Worm (Caenorhabditis elegans) whole organism, mixed stage, embryonic: ENCODE data around the gene T28A8.8.

ENCODE experiments used
- M03D4.4 ChIP-seq: sonication (generic microtip); optimal IDR thresholded peaks from 2 replicates; lab custom pipeline; 2017; ENCODE audit warnings: mild to moderate bottlenecking, missing genetic modification characterization, missing compliant biosample characterization
- bed-3 ChIP-seq: fragments of 200-800 bp; sonication (Bioruptor generic); optimal IDR thresholded peaks from 3 replicates; lab custom pipeline; 2018; ENCODE audit warnings: mild to moderate bottlenecking, missing genetic modification characterization, moderate library complexity, missing compliant biosample characterization
- blmp-1 ChIP-seq: fragments of 150-350 bp; optimal IDR thresholded peaks from 2 replicates; lab custom pipeline; 2014; ENCODE audit warnings: missing biosample characterization, missing genetic modification characterization
- ceh-39 ChIP-seq: fragments of 150-350 bp; optimal IDR thresholded peaks from 2 replicates; lab custom pipeline; 2014; ENCODE audit warnings: missing biosample characterization, missing genetic modification characterization
- ceh-43 ChIP-seq: fragments of 200-800 bp; sonication (Bioruptor generic); optimal IDR thresholded peaks from 2 replicates; lab custom pipeline; 2018; ENCODE audit warnings: mild to moderate bottlenecking, missing genetic modification characterization, moderate library complexity, missing compliant biosample characterization
- ceh-83 ChIP-seq: fragments of 200-800 bp; sonication (Bioruptor generic); optimal IDR thresholded peaks from 2 replicates; lab custom pipeline; 2018; ENCODE audit warnings: mild to moderate bottlenecking, missing genetic modification characterization, missing compliant biosample characterization
- ces-1 ChIP-seq: fragments of 150-350 bp; optimal IDR thresholded peaks from 2 replicates; lab custom pipeline; 2014; ENCODE audit warnings: missing biosample characterization, missing genetic modification reagents, missing genetic modification characterization
- cnd-1 ChIP-seq: fragments of 200-800 bp; sonication (Bioruptor generic); optimal IDR thresholded peaks from 2 replicates; lab custom pipeline; 2018; ENCODE audit warnings: mild to moderate bottlenecking, missing genetic modification characterization, missing compliant biosample characterization
- drap-1 ChIP-seq: fragments of 200-800 bp; sonication (Bioruptor generic); optimal IDR thresholded peaks from 3 replicates; lab custom pipeline; 2018; ENCODE audit warnings: mild to moderate bottlenecking, missing genetic modification characterization, missing compliant biosample characterization
- elt-1 ChIP-seq: sonication (generic microtip); optimal IDR thresholded peaks from 2 replicates; lab custom pipeline; 2017; ENCODE audit warnings: missing genetic modification characterization, mild to moderate bottlenecking, missing compliant biosample characterization, antibody characterized with exemption, moderate library complexity, borderline replicate concordance; ENCODE audit not compliant: insufficient read depth
- elt-3 ChIP-seq: fragments of 150-350 bp; optimal IDR thresholded peaks from 2 replicates; lab custom pipeline; 2014; ENCODE audit warnings: missing biosample characterization, missing genetic modification characterization
- ham-2 ChIP-seq: fragments of 200-800 bp; sonication (Bioruptor generic); optimal IDR thresholded peaks from 2 replicates; lab custom pipeline; 2018; ENCODE audit warnings: mild to moderate bottlenecking, missing genetic modification characterization, missing compliant biosample characterization
- hlh-1 ChIP-seq: fragments of 150-350 bp; optimal IDR thresholded peaks from 2 replicates; lab custom pipeline; 2014; ENCODE audit warnings: missing biosample characterization, missing genetic modification reagents, missing genetic modification characterization
- lin-13 ChIP-seq: fragments of 150-350 bp; optimal IDR thresholded peaks from 2 replicates; lab custom pipeline; 2014; ENCODE audit warnings: missing biosample characterization, missing genetic modification characterization
- lin-32 ChIP-seq: fragments of 200-800 bp; sonication (Bioruptor generic); optimal IDR thresholded peaks from 2 replicates; lab custom pipeline; 2018; ENCODE audit warnings: mild to moderate bottlenecking, missing genetic modification characterization, missing compliant biosample characterization
- lsy-2 ChIP-seq: fragments of 150-350 bp; optimal IDR thresholded peaks from 2 replicates; lab custom pipeline; 2014; ENCODE audit warnings: missing biosample characterization, missing genetic modification characterization
- mab-5 ChIP-seq: fragments of 150-350 bp; optimal IDR thresholded peaks from 2 replicates; lab custom pipeline; 2014; ENCODE audit warnings: missing biosample characterization, missing genetic modification characterization
- nhr-2 ChIP-seq: fragments of 150-350 bp; optimal IDR thresholded peaks from 2 replicates; lab custom pipeline; 2014; ENCODE audit warnings: missing biosample characterization, missing genetic modification characterization
- nhr-237 ChIP-seq: fragments of 150-350 bp; optimal IDR thresholded peaks from 2 replicates; lab custom pipeline; 2014; ENCODE audit warnings: missing biosample characterization, missing genetic modification characterization
- nhr-76 ChIP-seq: sonication (generic microtip); optimal IDR thresholded peaks from 2 replicates; lab custom pipeline; 2017; ENCODE audit warnings: missing biosample characterization, missing genetic modification characterization
- sem-2 ChIP-seq: fragments of 200-800 bp; sonication (Bioruptor generic); optimal IDR thresholded peaks from 2 replicates; lab custom pipeline; 2018; ENCODE audit warnings: mild to moderate bottlenecking, missing genetic modification characterization, missing compliant biosample characterization
- snpc-4 ChIP-seq: fragments of 150-350 bp; optimal IDR thresholded peaks from 2 replicates; lab custom pipeline; 2014; ENCODE audit warnings: missing biosample characterization, missing genetic modification characterization
- sptf-1 ChIP-seq: sonication (generic microtip); optimal IDR thresholded peaks from 2 replicates; lab custom pipeline; 2017; ENCODE audit warnings: mild to moderate bottlenecking, missing genetic modification characterization, moderate library complexity, missing compliant biosample characterization
- tbx-8 ChIP-seq: fragments of 200-800 bp; sonication (Bioruptor generic); optimal IDR thresholded peaks from 2 replicates; lab custom pipeline; 2018; ENCODE audit warnings: mild to moderate bottlenecking, missing genetic modification characterization, moderate library complexity, missing compliant biosample characterization
- unc-120 ChIP-seq: sonication (generic microtip); optimal IDR thresholded peaks from 2 replicates; lab custom pipeline; 2017; ENCODE audit warnings: missing genetic modification characterization, missing compliant biosample characterization; ENCODE audit not compliant: poor library complexity, severe bottlenecking
- unc-39 ChIP-seq: fragments of 150-350 bp; optimal IDR thresholded peaks from 2 replicates; lab custom pipeline; 2014; ENCODE audit warnings: missing biosample characterization, missing genetic modification characterization
- unc-62 ChIP-seq: fragments of 150-350 bp; optimal IDR thresholded peaks from 2 replicates; lab custom pipeline; 2014; ENCODE audit warnings: missing biosample characterization, missing genetic modification reagents, missing genetic modification characterization
- ztf-11 ChIP-seq: fragments of 150-350 bp; optimal IDR thresholded peaks from 2 replicates; lab custom pipeline; 2014; ENCODE audit warnings: missing biosample characterization, missing genetic modification characterization

Gene T28A8.8

ce11 chrIII:13471504-13471903 lies 31.1 kb upstream of the T28A8.8 start, which contains the start of gene pssy-2:
Gene pssy-2 (plus strand): TSS chrIII:13471804.
- no peak for TF ChIP-seq elt-3 (tag; lab: Kevin White, UChicago)
- no peak for TF ChIP-seq mab-5 (tag; lab: Kevin White, UChicago)
- TF ChIP-seq lin-13: no peak
- no peak for TF ChIP-seq ces-1 (GFP tag; lab: Kevin White, UChicago)
- no peak for TF ChIP-seq drap-1 (GFP tag; lab: Kevin White, UChicago)
- no peak for TF ChIP-seq sptf-1
- no peak for TF ChIP-seq ztf-11 (tag; lab: Kevin White, UChicago)
- no peak for TF ChIP-seq lin-32 (GFP tag; lab: Kevin White, UChicago)
- TF ChIP-seq M03D4.4 (tag; lab: Kevin White, UChicago): no peak
- no peak for TF ChIP-seq elt-1 (tag; lab: Kevin White, UChicago)
- TF ChIP-seq, all 35 proteins: peak for 0

- TF ChIP-seq cnd-1 (peak; percentile 54), lsy-2 (tag; lab: Kevin White, UChicago) (no peak), sptf-1 (no peak), elt-3 (tag; lab: Kevin White, UChicago) (no peak)
Observed at ce11 chrIII:13474482-13474881, 28.1 kb upstream of the T28A8.8 start.

- TF ChIP-seq snpc-4 (tag; lab: Kevin White, UChicago): no peak
Observed at ce11 chrIII:13476682-13477081, 25.9 kb upstream of the T28A8.8 start, which contains the start of gene T27E9.6. Gene T27E9.6 (minus strand): TSS chrIII:13476782.

- TF ChIP-seq hlh-1 (tag; lab: Kevin White, UChicago) (no peak), cnd-1 (no peak), lsy-2 (tag; lab: Kevin White, UChicago) (no peak), lin-32 (GFP tag; lab: Kevin White, UChicago) (no peak), tbx-8 (no peak), snpc-4 (tag; lab: Kevin White, UChicago) (no peak), nhr-237 (no peak), drap-1 (GFP tag; lab: Kevin White, UChicago) (no peak), bed-3 (GFP tag; lab: Kevin White, UChicago) (no peak), ceh-39 (tag; lab: Kevin White, UChicago) (no peak), nhr-76 (tag; lab: Kevin White, UChicago) (no peak)
Observed at ce11 chrIII:13484024-13484423, 18.6 kb upstream of the T28A8.8 start, which contains the start of gene acc-4. Gene acc-4 (minus strand): TSS chrIII:13484124.

DNA sequence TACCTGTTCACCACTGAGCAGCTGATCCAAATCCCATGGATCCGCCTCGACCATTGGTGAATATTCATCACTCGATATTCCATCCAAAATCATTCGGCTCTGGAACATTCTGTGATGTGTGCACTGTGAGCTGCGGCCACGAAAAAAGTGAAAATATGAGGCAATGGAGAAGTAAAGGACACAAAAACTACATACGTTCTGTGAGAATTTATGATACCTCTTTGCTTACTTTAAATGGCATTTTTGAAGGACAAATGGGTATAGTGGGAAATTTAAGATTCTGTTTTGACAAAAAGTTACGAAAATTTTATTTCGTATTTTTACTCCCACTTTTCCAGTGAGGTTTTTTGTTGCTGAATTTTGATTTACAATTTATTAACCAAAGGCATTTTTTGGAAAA lies 10.2 kb upstream of the T28A8.8 start, which contains the start of gene twk-40:
TSS of gene twk-40 (minus strand) at position 101 of the 400 bp plus-strand sequence.
- TF ChIP-seq sem-2 (no peak), lsy-2 (tag; lab: Kevin White, UChicago) (no peak), ztf-11 (tag; lab: Kevin White, UChicago) (no peak), unc-120 (no peak), ceh-39 (tag; lab: Kevin White, UChicago) (no peak)

DNA sequence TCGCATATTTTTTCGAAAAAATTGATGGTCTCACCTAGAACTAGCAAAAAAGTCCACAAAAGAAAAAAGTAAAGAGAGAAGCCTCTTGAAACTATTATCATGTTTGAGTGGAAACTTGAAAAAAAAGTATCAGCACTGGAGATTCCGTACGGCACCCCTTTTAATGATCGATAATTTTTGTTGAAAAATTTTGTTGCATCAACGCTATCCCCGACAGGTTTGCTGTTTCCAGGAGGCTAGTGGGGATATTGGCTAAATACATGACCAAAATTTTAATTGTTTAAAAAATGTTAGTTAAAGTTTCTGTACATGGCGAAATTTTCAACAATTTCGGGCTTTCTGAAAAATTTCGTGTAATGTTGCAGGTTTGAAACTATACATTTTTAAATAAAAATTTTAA lies 7.0 kb upstream of the T28A8.8 start, which contains the start of gene T28A8.2:
TSS of gene T28A8.2 (minus strand) at position 101 of the 400 bp plus-strand sequence.
- TF ChIP-seq ztf-11 (tag; lab: Kevin White, UChicago) (no peak), ceh-39 (tag; lab: Kevin White, UChicago) (no peak), ceh-43 (GFP tag; lab: Kevin White, UChicago) (no peak), ceh-83 (no peak), ces-1 (GFP tag; lab: Kevin White, UChicago) (no peak), nhr-2 (tag; lab: Kevin White, UChicago) (no peak), bed-3 (GFP tag; lab: Kevin White, UChicago) (no peak), sptf-1 (no peak), mab-5 (tag; lab: Kevin White, UChicago) (no peak), hlh-1 (tag; lab: Kevin White, UChicago) (no peak), sem-2 (no peak), ham-2 (no peak), nhr-237 (no peak), elt-3 (tag; lab: Kevin White, UChicago) (no peak), unc-39 (tag; lab: Kevin White, UChicago) (no peak), blmp-1 (tag; lab: Kevin White, UChicago) (no peak), lsy-2 (tag; lab: Kevin White, UChicago) (no peak), unc-62 (GFP tag; lab: Kevin White, UChicago) (no peak)
